Fruit fly (Drosophila melanogaster) whole organism, embryonic: ENCODE data around the gene CG15155.

Experiments
- Abd-B ChIP-seq: fragments of 200-800 bp; sonication (Bioruptor generic); optimal IDR thresholded peaks from 2 replicates; lab custom pipeline; 2018; ENCODE audit warnings: missing biosample characterization, mild to moderate bottlenecking, missing genetic modification characterization, moderate library complexity
- Ada2b ChIP-seq: fragments of 200-800 bp; sonication (Bioruptor generic); IDR thresholded peaks from 2 replicates; pipeline ENCODE4 v1.3.6; 2022; ENCODE audit warnings: missing biosample characterization, missing genetic modification characterization
- B-H1 ChIP-seq: fragments of 200-800 bp; sonication (Bioruptor generic); IDR thresholded peaks from 3 replicates; pipeline ENCODE4 v1.3.6; 2022; ENCODE audit warnings: missing biosample characterization, missing genetic modification characterization
- CG10462 ChIP-seq: fragments of 200-800 bp; sonication (Bioruptor generic); optimal IDR thresholded peaks from 2 replicates; lab custom pipeline; 2016; ENCODE audit warnings: missing biosample characterization, missing genetic modification characterization
- CG10543 ChIP-seq: fragments of 200-800 bp; sonication (Bioruptor generic); optimal IDR thresholded peaks from 3 replicates; lab custom pipeline; 2017; ENCODE audit warnings: missing biosample characterization, mild to moderate bottlenecking, missing genetic modification characterization, moderate library complexity
- CG11456 ChIP-seq: fragments of 200-800 bp; sonication (Bioruptor generic); IDR thresholded peaks from 3 replicates; pipeline ENCODE4 v1.3.6; 2022; ENCODE audit warnings: missing biosample characterization, missing genetic modification characterization
- CG11696 ChIP-seq: fragments of 200-800 bp; sonication (Bioruptor generic); IDR thresholded peaks from 2 replicates; pipeline ENCODE4 v1.3.6; 2022; ENCODE audit warnings: missing biosample characterization, missing genetic modification characterization
- CG12659 ChIP-seq: fragments of 200-800 bp; sonication (Bioruptor generic); optimal IDR thresholded peaks from 3 replicates; lab custom pipeline; 2017; ENCODE audit warnings: mild to moderate bottlenecking, missing biosample characterization, missing genetic modification reagents, missing genetic modification characterization
- CG12769 ChIP-seq: fragments of 200-800 bp; sonication (Bioruptor generic); optimal IDR thresholded peaks from 2 replicates; lab custom pipeline; 2019; ENCODE audit warnings: missing biosample characterization, mild to moderate bottlenecking, missing genetic modification characterization, moderate library complexity
- CG14860 ChIP-seq: fragments of 200-800 bp; sonication (Bioruptor generic); IDR thresholded peaks from 3 replicates; pipeline ENCODE4 v1.3.6; 2022; ENCODE audit warnings: missing biosample characterization, missing genetic modification characterization; ENCODE audit not compliant: partially characterized antibody
- CG15269 ChIP-seq: fragments of 200-800 bp; sonication (Bioruptor generic); optimal IDR thresholded peaks from 2 replicates; lab custom pipeline; 2018; ENCODE audit warnings: missing biosample characterization, mild to moderate bottlenecking, missing genetic modification characterization, moderate library complexity
- CG1603 ChIP-seq: fragments of 200-800 bp; sonication (Bioruptor generic); optimal IDR thresholded peaks from 2 replicates; lab custom pipeline; 2019; ENCODE audit warnings: missing biosample characterization, mild to moderate bottlenecking, missing genetic modification characterization, moderate library complexity
- CG17612 ChIP-seq: fragments of 200-800 bp; sonication (Bioruptor generic); IDR thresholded peaks from 2 replicates; pipeline ENCODE4 v1.3.6; 2022; ENCODE audit warnings: missing biosample characterization, missing genetic modification characterization
- CG18011 ChIP-seq: fragments of 200-800 bp; sonication (Bioruptor generic); optimal IDR thresholded peaks from 2 replicates; lab custom pipeline; 2017; ENCODE audit warnings: missing biosample characterization, missing genetic modification characterization, mild to moderate bottlenecking, moderate library complexity, missing genotype
- CG31388 ChIP-seq: fragments of 200-800 bp; sonication (Bioruptor generic); optimal IDR thresholded peaks from 2 replicates; lab custom pipeline; 2016; ENCODE audit warnings: missing biosample characterization, missing genetic modification characterization
- CG4360 ChIP-seq: fragments of 200-800 bp; sonication (Bioruptor generic); IDR thresholded peaks from 2 replicates; pipeline ENCODE4 v1.3.6; 2022; ENCODE audit warnings: missing biosample characterization, missing genetic modification characterization
- CG4404 ChIP-seq: fragments of 200-800 bp; sonication (Bioruptor generic); IDR thresholded peaks from 2 replicates; pipeline ENCODE4 v1.3.6; 2022; ENCODE audit warnings: missing biosample characterization, missing genetic modification characterization
- Camta ChIP-seq: fragments of 200-800 bp; sonication (Bioruptor generic); optimal IDR thresholded peaks from 2 replicates; lab custom pipeline; 2016; ENCODE audit warnings: missing biosample characterization, missing genetic modification characterization
- Chrac-16 ChIP-seq: fragments of 200-800 bp; sonication (Bioruptor generic); optimal IDR thresholded peaks from 3 replicates; lab custom pipeline; 2016; ENCODE audit warnings: missing biosample characterization, missing genetic modification characterization
- Deaf1 ChIP-seq: fragments of 200-800 bp; optimal IDR thresholded peaks from 3 replicates; lab custom pipeline; 2019; ENCODE audit warnings: missing biosample characterization, mild to moderate bottlenecking, missing genetic modification characterization, moderate library complexity
- Ets65A ChIP-seq: fragments of 200-800 bp; sonication (Bioruptor generic); peaks from one replicate; lab custom pipeline; 2016; ENCODE audit warnings: missing biosample characterization, missing genetic modification characterization
- H15 ChIP-seq: fragments of 200-800 bp; sonication (Bioruptor generic); IDR thresholded peaks from 3 replicates; pipeline ENCODE4 v1.3.6; 2022; ENCODE audit warnings: missing biosample characterization, missing genetic modification characterization
- H2.0 ChIP-seq: fragments of 200-800 bp; sonication (Bioruptor generic); IDR thresholded peaks from 2 replicates; pipeline ENCODE4 v1.3.6; 2022; ENCODE audit warnings: missing biosample characterization, missing genetic modification characterization
- MBD-R2 ChIP-seq: fragments of 200-800 bp; sonication (Bioruptor generic); IDR thresholded peaks from 2 replicates; pipeline ENCODE4 v1.3.6; 2022; ENCODE audit warnings: missing biosample characterization, missing genetic modification characterization
- NFAT ChIP-seq: fragments of 200-800 bp; sonication (Bioruptor generic); IDR thresholded peaks from 2 replicates; pipeline ENCODE4 v1.3.6; 2022; ENCODE audit warnings: missing biosample characterization, missing genetic modification characterization
- Ptx1 ChIP-seq: fragments of 200-800 bp; sonication (Bioruptor generic); IDR thresholded peaks from 2 replicates; pipeline ENCODE4 v1.3.6; 2022; ENCODE audit warnings: missing biosample characterization, missing genetic modification characterization
- Taf1 ChIP-seq: fragments of 200-800 bp; sonication (Bioruptor generic); IDR thresholded peaks from 2 replicates; pipeline ENCODE4 v1.3.6; 2022; ENCODE audit warnings: missing biosample characterization, missing genetic modification characterization
- amos ChIP-seq: fragments of 200-800 bp; sonication (Bioruptor generic); IDR thresholded peaks from 2 replicates; pipeline ENCODE4 v1.3.6; 2022; ENCODE audit warnings: missing biosample characterization, missing genetic modification characterization; ENCODE audit not compliant: partially characterized antibody
- ash1 ChIP-seq: fragments of 200-800 bp; sonication (Bioruptor generic); optimal IDR thresholded peaks from 2 replicates; lab custom pipeline; 2018; ENCODE audit warnings: missing biosample characterization, mild to moderate bottlenecking, missing genetic modification characterization
- az2 ChIP-seq: fragments of 200-800 bp; sonication (Bioruptor generic); optimal IDR thresholded peaks from 3 replicates; lab custom pipeline; 2016; ENCODE audit warnings: missing biosample characterization, missing genetic modification characterization
- br ChIP-seq: fragments of >200 bp; optimal IDR thresholded peaks from 2 replicates; lab custom pipeline; 2017
- chinmo ChIP-seq: fragments of 200-800 bp; sonication (Bioruptor generic); IDR thresholded peaks from 4 replicates; pipeline ENCODE4 v1.3.6; 2022; ENCODE audit warnings: missing biosample characterization, missing genetic modification characterization; ENCODE audit not compliant: partially characterized antibody
- chm ChIP-seq: fragments of 200-800 bp; sonication (Bioruptor generic); IDR thresholded peaks from 2 replicates; pipeline ENCODE4 v1.3.6; 2022; ENCODE audit warnings: missing biosample characterization, missing genetic modification characterization
- chn ChIP-seq: fragments of 200-800 bp; sonication (Bioruptor generic); optimal IDR thresholded peaks from 2 replicates; lab custom pipeline; 2016; ENCODE audit warnings: missing biosample characterization, missing genetic modification characterization
- cwo ChIP-seq: fragments of 200-800 bp; sonication (Bioruptor generic); optimal IDR thresholded peaks from 3 replicates; lab custom pipeline; 2017; ENCODE audit warnings: missing biosample characterization, missing genetic modification characterization, mild to moderate bottlenecking, moderate library complexity, missing genetic modification reagents
- dmrt99B ChIP-seq: fragments of 200-800 bp; sonication (Bioruptor generic); optimal IDR thresholded peaks from 2 replicates; lab custom pipeline; 2018; ENCODE audit warnings: missing biosample characterization, mild to moderate bottlenecking, missing genetic modification characterization, moderate library complexity
- ems ChIP-seq: fragments of 200-800 bp; sonication (Bioruptor generic); optimal IDR thresholded peaks from 3 replicates; lab custom pipeline; 2016; ENCODE audit warnings: missing biosample characterization, missing genetic modification characterization
- esg ChIP-seq: fragments of 200-800 bp; sonication (Bioruptor generic); conservative IDR thresholded peaks from 2 replicates; pipeline ENCODE4 v1.3.6; 2022; ENCODE audit warnings: missing biosample characterization, missing genetic modification characterization
- fd3F ChIP-seq: fragments of 200-800 bp; sonication (Bioruptor generic); optimal IDR thresholded peaks from 2 replicates; lab custom pipeline; 2018; ENCODE audit warnings: missing biosample characterization, mild to moderate bottlenecking, missing genetic modification characterization, moderate library complexity
- fd96Cb ChIP-seq: fragments of 200-800 bp; sonication (Bioruptor generic); optimal IDR thresholded peaks from 2 replicates; lab custom pipeline; 2018; ENCODE audit warnings: missing biosample characterization, mild to moderate bottlenecking, missing genetic modification characterization, moderate library complexity
- klu ChIP-seq: fragments of 200-800 bp; sonication (Bioruptor generic); IDR thresholded peaks from 2 replicates; pipeline ENCODE4 v1.3.6; 2022; ENCODE audit warnings: missing biosample characterization, missing genetic modification characterization
- lmd ChIP-seq: fragments of 200-800 bp; sonication (Bioruptor generic); IDR thresholded peaks from 2 replicates; pipeline ENCODE4 v1.3.6; 2022; ENCODE audit warnings: missing biosample characterization, missing genetic modification characterization
- mirr ChIP-seq: fragments of 200-800 bp; sonication (Bioruptor generic); optimal IDR thresholded peaks from 3 replicates; lab custom pipeline; 2018; ENCODE audit warnings: missing biosample characterization, mild to moderate bottlenecking, missing genetic modification characterization
- oc ChIP-seq: fragments of 200-800 bp; sonication (Bioruptor generic); optimal IDR thresholded peaks from 2 replicates; lab custom pipeline; 2018; ENCODE audit warnings: missing biosample characterization, mild to moderate bottlenecking, missing genetic modification characterization, moderate library complexity
- pita ChIP-seq: fragments of 200-800 bp; sonication (Bioruptor generic); optimal IDR thresholded peaks from 2 replicates; lab custom pipeline; 2017; ENCODE audit warnings: missing biosample characterization, mild to moderate bottlenecking, missing genetic modification characterization
- prd ChIP-seq, 3 experiments: fragments of >200 bp in 2 of 3; fragments of 200-800 bp in 1 of 3; sonication (Bioruptor generic) in 1 of 3; optimal IDR thresholded peaks in 2 of 3; IDR thresholded peaks in 1 of 3; 2 replicates in 2 of 3; 3 replicates in 1 of 3; pipeline versions ENCODE4 v1.3.6 to Lab custom; 2017 to 2022; ENCODE audit warnings: missing biosample characterization in 1 of 3, missing genetic modification characterization in 1 of 3
- slbo ChIP-seq: fragments of 200-800 bp; sonication (Bioruptor generic); IDR thresholded peaks from 2 replicates; pipeline ENCODE4 v1.3.6; 2022; ENCODE audit warnings: missing biosample characterization, missing genetic modification characterization
- tgo ChIP-seq: fragments of 200-800 bp; sonication (Bioruptor generic); IDR thresholded peaks from 3 replicates; pipeline ENCODE4 v1.3.6; 2022; ENCODE audit warnings: missing biosample characterization, missing genetic modification characterization
- unpg ChIP-seq: fragments of 200-800 bp; sonication (Bioruptor generic); optimal IDR thresholded peaks from 3 replicates; lab custom pipeline; 2018; ENCODE audit warnings: missing biosample characterization, mild to moderate bottlenecking, missing genetic modification characterization, moderate library complexity

Gene CG15155

dm6 chr2L:18150393-18151133 is 4.1 kb upstream of the CG15155 start (continued):
- no peak for TF ChIP-seq CG14860 (GFP tag; lab: Robert Waterston, UW)
- peak; percentile 42; the same call in 1 of the 2 replicates for TF ChIP-seq lmd (GFP tag; lab: Robert Waterston, UW)
- TF ChIP-seq CG12659 (GFP tag; lab: Kevin White, UChicago): peak; percentile 39
- TF ChIP-seq pita: no peak
- peak; percentile 92 for TF ChIP-seq CG12769 (tag; lab: Kevin White, UChicago)
- peak; percentile 46 for TF ChIP-seq CG11696 (GFP tag; lab: Robert Waterston, UW)
- TF ChIP-seq NFAT (GFP tag; lab: Robert Waterston, UW): peak; percentile 66
- TF ChIP-seq CG10462 (GFP tag; lab: Kevin White, UChicago): no peak
- TF ChIP-seq CG4404: 0 out of 2 replicates have a peak, but pooled peaks have one; percentile 8
- peak; percentile 97 for TF ChIP-seq CG4360 (GFP tag; lab: Robert Waterston, UW)
- TF ChIP-seq Taf1 (GFP tag; lab: Robert Waterston, UW): peak; percentile 30; the same call in 1 of the 2 replicates
- no peak for TF ChIP-seq br (lab: Kevin White, UChicago)
- peak; percentile 7 for TF ChIP-seq mirr
- peak; percentile 43 for TF ChIP-seq CG10543 (GFP tag; lab: Kevin White, UChicago)
- no peak for TF ChIP-seq klu (GFP tag; lab: Robert Waterston, UW)
- TF ChIP-seq Camta (GFP tag; lab: Kevin White, UChicago): no peak
- peak; percentile 65; the same call in 1 of the 2 replicates for TF ChIP-seq H2.0
- TF ChIP-seq CG17612 (GFP tag; lab: Robert Waterston, UW): no peak
- no peak for TF ChIP-seq ems (GFP tag; lab: Kevin White, UChicago)
- 0 out of 2 replicates have a peak, but pooled peaks have one; percentile 17 for TF ChIP-seq MBD-R2 (GFP tag; lab: Robert Waterston, UW)
- no peak for TF ChIP-seq Abd-B (GFP tag; lab: Kevin White, UChicago)
- TF ChIP-seq CG11456 (GFP tag; lab: Robert Waterston, UW): peak; percentile 74
- peak; percentile 19 for TF ChIP-seq CG1603
- no peak for TF ChIP-seq amos (GFP tag; lab: Robert Waterston, UW)
- peak; percentile 27 for TF ChIP-seq dmrt99B (tag; lab: Kevin White, UChicago)
- 0 out of 2 replicates have a peak, but pooled peaks have one; percentile 44 for TF ChIP-seq Ada2b (GFP tag; lab: Robert Waterston, UW)
- no peak; the same call in 1 of the 2 replicates for TF ChIP-seq esg (GFP tag; lab: Robert Waterston, UW)
- TF ChIP-seq CG18011 (GFP tag; lab: Kevin White, UChicago): no peak
- TF ChIP-seq Ets65A (GFP tag; lab: Kevin White, UChicago): peak; percentile 81
- TF ChIP-seq az2 (GFP tag; lab: Kevin White, UChicago): peak; percentile 37
- peak; percentile 8 for TF ChIP-seq unpg (GFP tag; lab: Kevin White, UChicago)
- no peak for TF ChIP-seq CG31388 (GFP tag; lab: Kevin White, UChicago)
- peak; percentile 61; the same call in 1 of the 3 replicates for TF ChIP-seq H15 (GFP tag; lab: Robert Waterston, UW)
- peak; percentile 57; the same call in 1 of the 2 replicates for TF ChIP-seq chm (GFP tag; lab: Robert Waterston, UW)
- TF ChIP-seq Deaf1: no peak
- no peak for TF ChIP-seq cwo (GFP tag; lab: Kevin White, UChicago)
- TF ChIP-seq fd96Cb (tag; lab: Kevin White, UChicago): peak; percentile 21
- TF ChIP-seq Ptx1: peak; percentile 46
- peak; percentile 13 for TF ChIP-seq ash1 (GFP tag; lab: Kevin White, UChicago)
- no peak for TF ChIP-seq prd (optimal IDR thresholded peaks at IDR 0.05; lab: Kevin White, UChicago)
- peak; percentile 68 for TF ChIP-seq prd (GFP tag; IDR thresholded peaks at IDR 0.05; lab: Robert Waterston, UW)
- TF ChIP-seq fd3F (GFP tag; lab: Kevin White, UChicago): peak; percentile 5
- TF ChIP-seq chn (GFP tag; lab: Kevin White, UChicago): peak; percentile 55
- TF ChIP-seq B-H1 (GFP tag; lab: Robert Waterston, UW): no peak; the same call in 2 of the 3 replicates
- TF ChIP-seq slbo: peak; percentile 78
- peak; percentile 83; the same call in 2 of the 4 replicates for TF ChIP-seq chinmo
- peak; percentile 44 for TF ChIP-seq CG15269 (tag; lab: Kevin White, UChicago)
- peak; percentile 11 for TF ChIP-seq Chrac-16
- TF ChIP-seq oc: peak; percentile 2
- TF ChIP-seq tgo (GFP tag; lab: Robert Waterston, UW): peak; percentile 48; the same call in 2 of the 3 replicates
